Worm (Caenorhabditis elegans): Measurements from ENCODE around the gene lhfp-4.

- TF ChIP-seq fkh-10 (GFP tag; optimal IDR thresholded peaks at IDR 0.05) (no peak), lin-11 (tag; optimal IDR thresholded peaks at IDR 0.05) (no peak)
These were observed 10.7 kb upstream of the lhfp-4 start, which contains the start of gene F26D10.13 for ce11 chrIV:17264714-17265113.

Measured in whole organism, late embryonic.